Worm (Caenorhabditis elegans): ENCODE measurements around the gene fis-1.

Gene fis-1

DNA sequence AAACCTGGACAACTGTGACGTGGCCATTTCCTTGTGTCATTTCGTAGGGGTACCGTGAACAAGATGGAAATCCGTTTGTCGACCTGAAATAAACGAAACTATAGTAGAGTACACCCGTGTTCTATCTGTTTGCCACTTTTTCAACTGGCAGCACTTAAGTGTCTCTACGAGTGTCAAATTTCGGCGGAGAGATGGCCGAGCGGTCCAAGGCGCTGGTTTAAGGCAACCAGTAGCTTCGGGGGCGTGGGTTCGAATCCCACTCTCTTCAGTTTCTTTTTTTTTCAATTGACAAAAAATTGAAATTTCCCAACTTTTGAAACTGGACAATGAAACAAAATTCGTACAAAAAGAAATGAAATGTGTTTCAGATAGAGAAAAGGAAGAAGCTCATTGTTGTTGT, 33.4 kb upstream of the fis-1 start (continued):
- TF ChIP-seq saeg-2 (GFP tag; IDR thresholded peaks at IDR 0.05) (0 out of 2 replicates have a peak, but pooled peaks have one; percentile 36), nhr-6 (tag; optimal IDR thresholded peaks at IDR 0.05) (no peak), nhr-76 (tag; optimal IDR thresholded peaks at IDR 0.05) (no peak), nhr-48 (tag; optimal IDR thresholded peaks at IDR 0.05) (no peak), lin-38 (GFP tag; IDR thresholded peaks at IDR 0.05) (no peak; the same call in 1 of the 2 replicates), arid-1 (GFP tag; conservative IDR thresholded peaks at IDR 0.05) (peak; percentile 63; the same call in 1 of the 2 replicates), pha-4 (GFP tag; IDR thresholded peaks at IDR 0.05) (no peak; the same call in 1 of the 2 replicates), pha-4 (tag; optimal IDR thresholded peaks at IDR 0.05) (no peak), dmd-9 (GFP tag; IDR thresholded peaks at IDR 0.05) (peak; percentile 59; the same call in 1 of the 2 replicates), nhr-28 (tag; optimal IDR thresholded peaks at IDR 0.05) (peak; percentile 32), lir-3 (tag; optimal IDR thresholded peaks at IDR 0.05) (no peak), spr-1 (tag; optimal IDR thresholded peaks at IDR 0.05) (peak; percentile 21), hmg-1.1 (GFP tag; IDR thresholded peaks at IDR 0.05) (peak; percentile 68), aly-2 (tag; optimal IDR thresholded peaks at IDR 0.05) (no peak), dmd-8 (GFP tag; IDR thresholded peaks at IDR 0.05) (0 out of 2 replicates have a peak, but pooled peaks have one; percentile 71), mep-1 (tag; optimal IDR thresholded peaks at IDR 0.05) (peak; percentile 35), tra-1 (GFP tag; IDR thresholded peaks at IDR 0.05) (0 out of 2 replicates have a peak, but pooled peaks have one; percentile 33), T20F7.1 (GFP tag; optimal IDR thresholded peaks at IDR 0.05) (no peak)

- TF ChIP-seq unc-62 (GFP tag; optimal IDR thresholded peaks at IDR 0.05 in 1 of 2) (peak in 1 of 2 experiments; percentile 69), unc-62 (tag; optimal IDR thresholded peaks at IDR 0.05) (no peak), zfp-2 (tag; optimal IDR thresholded peaks at IDR 0.05) (no peak)
Observed at ce11 chrII:6726814-6727213, 28.2 kb upstream of the fis-1 start.

- TF ChIP-seq hmg-1.1 (GFP tag; IDR thresholded peaks at IDR 0.05), result peak; percentile 38; the same call in 1 of the 2 replicates
- TF ChIP-seq hlh-11 (tag; optimal IDR thresholded peaks at IDR 0.05), result no peak
- no peak for TF ChIP-seq ZK546.5 (tag; optimal IDR thresholded peaks at IDR 0.05)
- no peak for TF ChIP-seq sdz-12 (GFP tag; optimal IDR thresholded peaks at IDR 0.05)
- TF ChIP-seq T20F7.1 (GFP tag; optimal IDR thresholded peaks at IDR 0.05), result no peak
- peak; percentile 22 for TF ChIP-seq fkh-10 (GFP tag; optimal IDR thresholded peaks at IDR 0.05)
- peak in 1 of 2 experiments; percentile 94 for TF ChIP-seq unc-62 (GFP tag; optimal IDR thresholded peaks at IDR 0.05 in 1 of 2)
- TF ChIP-seq unc-62 (tag; optimal IDR thresholded peaks at IDR 0.05), result no peak
Observed at ce11 chrII:6729331-6729730, 25.6 kb upstream of the fis-1 start, which contains the start of gene T14B4.8. Gene T14B4.8 (minus strand): TSS chrII:6729390.

DNA sequence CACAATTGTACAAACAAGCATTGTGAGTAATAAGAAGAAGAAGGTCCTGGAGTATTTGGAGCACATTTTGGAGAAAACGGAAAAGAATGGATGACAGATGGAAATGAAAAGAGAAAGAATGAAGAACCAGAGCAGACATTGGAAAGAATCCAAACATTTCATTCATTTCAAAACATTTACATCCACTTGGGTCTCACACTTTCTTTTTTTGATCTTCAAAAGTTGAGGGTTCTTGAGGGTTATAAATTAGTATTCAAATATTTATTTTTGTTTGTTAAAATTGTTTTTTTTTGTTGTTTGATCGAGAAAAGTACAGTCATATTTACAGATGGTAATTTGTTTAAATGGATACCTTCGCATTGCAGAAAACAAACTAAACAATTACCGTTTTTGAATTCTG, 21.3 kb upstream of the fis-1 start, which contains the start of gene T14B4.9:
Gene T14B4.9 (minus strand): TSS at position 101 of the 400 bp plus-strand sequence.
- TF ChIP-seq egl-43 (GFP tag; IDR thresholded peaks at IDR 0.05), result no peak
- no peak for TF ChIP-seq dve-1 (tag; optimal IDR thresholded peaks at IDR 0.05; ENCODE audit: insufficient read depth)
- no peak for TF ChIP-seq nhr-76 (tag; optimal IDR thresholded peaks at IDR 0.05)
- TF ChIP-seq aha-1 (tag), result no peak
- TF ChIP-seq dmd-8 (GFP tag; IDR thresholded peaks at IDR 0.05), result no peak
- no peak for TF ChIP-seq arid-1 (GFP tag; conservative IDR thresholded peaks at IDR 0.05)
- TF ChIP-seq ceh-28 (tag; optimal IDR thresholded peaks at IDR 0.05), result no peak
- TF ChIP-seq mep-1 (tag; optimal IDR thresholded peaks at IDR 0.05), result no peak

DNA sequence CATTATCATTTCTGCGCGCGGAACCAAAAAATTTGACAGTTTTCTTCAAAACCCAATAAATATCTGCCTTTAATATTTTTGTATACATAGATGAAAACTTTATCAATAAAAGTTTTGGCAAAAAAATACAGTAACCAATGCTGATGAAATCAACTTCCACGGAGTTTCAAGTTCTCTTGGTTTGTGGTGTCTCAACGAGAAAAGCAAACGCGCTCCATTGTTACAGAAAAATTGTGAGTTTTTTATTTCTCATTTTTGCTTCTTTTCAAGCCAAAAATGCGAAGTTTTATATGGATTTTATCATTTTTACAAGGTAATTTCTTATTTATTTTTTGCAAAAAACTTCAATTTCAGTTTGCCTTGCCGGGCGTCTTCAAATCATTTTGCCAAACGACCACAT, 20.3 kb upstream of the fis-1 start, which contains the start of gene T14B4.3:
Gene T14B4.3 (plus strand): TSS at position 264 of the 400 bp plus-strand sequence.
- no peak for TF ChIP-seq pqm-1 (tag; optimal IDR thresholded peaks at IDR 0.05)
- TF ChIP-seq ceh-28 (tag; optimal IDR thresholded peaks at IDR 0.05), result no peak
- no peak for TF ChIP-seq lin-29 (GFP tag; IDR thresholded peaks at IDR 0.05)
- TF ChIP-seq ceh-82 (tag; optimal IDR thresholded peaks at IDR 0.05), result no peak
- TF ChIP-seq ctbp-1 (GFP tag; IDR thresholded peaks at IDR 0.05), result no peak
- no peak for TF ChIP-seq pha-4 (GFP tag; IDR thresholded peaks at IDR 0.05)
- peak; percentile 51 for TF ChIP-seq pha-4 (tag; optimal IDR thresholded peaks at IDR 0.05)
- TF ChIP-seq snpc-4 (tag; optimal IDR thresholded peaks at IDR 0.05), result no peak
- TF ChIP-seq Y5F2A.4 (GFP tag; optimal IDR thresholded peaks at IDR 0.05), result no peak
- TF ChIP-seq ces-1 (GFP tag; optimal IDR thresholded peaks at IDR 0.05), result no peak
- TF ChIP-seq mdl-1 (tag; optimal IDR thresholded peaks at IDR 0.05), result no peak
- no peak for TF ChIP-seq ztf-11 (tag; optimal IDR thresholded peaks at IDR 0.05)
- no peak for TF ChIP-seq php-3 (GFP tag; IDR thresholded peaks at IDR 0.05)
- TF ChIP-seq rbr-2 (tag; optimal IDR thresholded peaks at IDR 0.05), result peak; percentile 51
- peak; percentile 45 for TF ChIP-seq nhr-11 (tag; optimal IDR thresholded peaks at IDR 0.05)
- no peak for TF ChIP-seq nhr-41 (GFP tag; IDR thresholded peaks at IDR 0.05)
- no peak for TF ChIP-seq aha-1 (tag)
- TF ChIP-seq mes-2 (tag; optimal IDR thresholded peaks at IDR 0.05; ENCODE audit: poor library complexity, severe bottlenecking), result peak; percentile 94
- TF ChIP-seq zag-1 (tag; optimal IDR thresholded peaks at IDR 0.05), result no peak
- TF ChIP-seq nhr-10 (tag; optimal IDR thresholded peaks at IDR 0.05), result no peak
- peak; percentile 59 for TF ChIP-seq nhr-28 (tag; optimal IDR thresholded peaks at IDR 0.05)

Data from whole organism, L4 larva.